Worm (Caenorhabditis elegans) whole organism, L4 larva: Measurements from ENCODE around the gene cya-2.

Experiments
- F26F4.8 ChIP-seq: fragments of 200-800 bp; sonication (Bioruptor generic); conservative IDR thresholded peaks from 2 replicates; pipeline ENCODE4 v1.3.6; 2022; ENCODE audit warnings: missing genetic modification characterization, missing compliant biosample characterization
- ZK546.5 ChIP-seq, 2 experiments: sonication (generic microtip); optimal IDR thresholded peaks; 2 replicates each; lab custom pipeline; 2017; ENCODE audit warnings: missing biosample characterization in 2 of 2, missing genetic modification characterization in 2 of 2
- ceh-82 ChIP-seq: sonication (generic microtip); optimal IDR thresholded peaks from 2 replicates; lab custom pipeline; 2017; ENCODE audit warnings: missing biosample characterization, missing genetic modification characterization
- ces-1 ChIP-seq: fragments of 150-350 bp; sonication (generic microtip); optimal IDR thresholded peaks from 4 replicates; lab custom pipeline; 2014; ENCODE audit warnings: missing biosample characterization, missing genetic modification reagents, missing genetic modification characterization
- hif-1 ChIP-seq, 2 experiments: sonication (generic microtip); optimal IDR thresholded peaks; 2 replicates each; lab custom pipeline; 2016 to 2017; ENCODE audit warnings: missing compliant biosample characterization in 2 of 2, missing genetic modification characterization in 2 of 2, missing genetic modification reagents in 2 of 2, missing genotype in 2 of 2, mild to moderate bottlenecking in 1 of 2
- lsy-2 ChIP-seq, 2 experiments: fragments of 150-350 bp in 1 of 2; sonication (generic microtip) in 1 of 2; optimal IDR thresholded peaks; 2 replicates each; lab custom pipeline; 2014 to 2017; ENCODE audit warnings: missing biosample characterization in 2 of 2, missing genetic modification characterization in 2 of 2

ce11 chrII:1995744-1996143, 27.7 kb downstream of the cya-2 start:
- no peak for TF ChIP-seq lsy-2 (tag; optimal IDR thresholded peaks at IDR 0.05; lab: Kevin White, UChicago)
- no peak for TF ChIP-seq F26F4.8 (GFP tag; lab: Robert Waterston, UW)
- no peak for TF ChIP-seq ces-1 (GFP tag; lab: Kevin White, UChicago)
- no peak for TF ChIP-seq hif-1 (tag; optimal IDR thresholded peaks at IDR 0.05; lab: Kevin White, UChicago)
- TF ChIP-seq ZK546.5 (tag; optimal IDR thresholded peaks at IDR 0.05; lab: Kevin White, UChicago), result no peak
- no peak for TF ChIP-seq ceh-82 (tag; lab: Kevin White, UChicago)
